Fruit fly (Drosophila melanogaster): ENCODE data around the gene GstD1.

- TF ChIP-seq usp (GFP tag; optimal IDR thresholded peaks at IDR 0.05) (no peak), Dll (optimal IDR thresholded peaks at IDR 0.05) (no peak), CG8478 (optimal IDR thresholded peaks at IDR 0.05) (no peak)
Measured at dm6 chr3R:12371671-12372070, 2.6 kb upstream of the GstD1 start, which contains the start of gene GstD2.
